Worm (Caenorhabditis elegans) whole organism, early embryonic: ENCODE data around the gene B0285.6.

Experiments
- flt-1 ChIP-seq: fragments of 200-800 bp; sonication (Bioruptor generic); IDR thresholded peaks from 2 replicates; pipeline ENCODE4 v1.3.6; 2022; ENCODE audit warnings: missing genetic modification characterization, missing compliant biosample characterization
- scrt-1 ChIP-seq: fragments of 200-800 bp; sonication (Bioruptor generic); IDR thresholded peaks from 2 replicates; pipeline ENCODE4 v1.3.6; 2022; ENCODE audit warnings: missing genetic modification characterization, missing compliant biosample characterization
- tra-4 ChIP-seq: sonication (generic microtip); optimal IDR thresholded peaks from 2 replicates; lab custom pipeline; 2017; ENCODE audit warnings: missing genetic modification characterization, missing compliant biosample characterization

ce11 chrIII:4300989-4301498 is 48.9 kb upstream of the B0285.6 start, which contains the start of gene R10E4.11:
- TF ChIP-seq scrt-1 (GFP tag; lab: Robert Waterston, UW) (no peak), tra-4 (tag; lab: Kevin White, UChicago) (no peak), flt-1 (GFP tag; lab: Robert Waterston, UW) (no peak)
